Worm (Caenorhabditis elegans) whole organism, early embryonic: ENCODE data around the gene math-5.

Source experiments
- ama-1 ChIP-seq: fragments of 150-350 bp; optimal IDR thresholded peaks from 2 replicates; lab custom pipeline; 2014
- flt-1 ChIP-seq: fragments of 200-800 bp; sonication (Bioruptor generic); IDR thresholded peaks from 2 replicates; pipeline ENCODE4 v1.3.6; 2022; ENCODE audit warnings: missing genetic modification characterization, missing compliant biosample characterization
- hmbx-1 ChIP-seq: sonication (generic microtip); optimal IDR thresholded peaks from 2 replicates; lab custom pipeline; 2016; ENCODE audit warnings: mild to moderate bottlenecking, missing genetic modification characterization, missing compliant biosample characterization

DNA sequence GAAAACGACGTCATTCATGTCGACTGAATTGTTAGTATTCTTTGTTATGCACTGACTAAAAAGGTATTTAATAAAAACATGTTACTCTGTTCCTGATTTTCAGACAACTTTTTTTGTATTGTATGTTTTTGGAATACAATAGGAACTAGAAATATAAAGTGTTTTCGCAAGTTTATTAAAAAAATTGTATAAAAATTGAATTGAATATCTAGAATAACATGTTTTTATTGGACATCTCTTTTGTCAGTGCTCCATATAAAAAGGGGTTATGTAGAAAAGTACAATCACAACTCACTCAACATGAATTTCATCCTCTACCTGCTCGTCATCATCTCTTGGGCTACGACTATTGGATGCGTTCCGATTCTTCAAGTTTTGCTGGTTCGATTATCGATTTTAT lies 12.7 kb upstream of the math-5 start, which contains the start of gene C46F9.5:
- TF ChIP-seq ama-1 (lab: Kevin White, UChicago) = no peak
- TF ChIP-seq hmbx-1 (tag; lab: Kevin White, UChicago) = no peak
- TF ChIP-seq flt-1 (GFP tag; lab: Robert Waterston, UW) = no peak
